Fruit fly (Drosophila melanogaster) whole organism, embryonic: ENCODE data around the gene Mkk4.

ENCODE experiments used
- Abd-B ChIP-seq: fragments of 200-800 bp; sonication (Bioruptor generic); optimal IDR thresholded peaks from 2 replicates; lab custom pipeline; 2018; ENCODE audit warnings: missing biosample characterization, mild to moderate bottlenecking, missing genetic modification characterization, moderate library complexity
- Atf6 ChIP-seq: fragments of 200-800 bp; sonication (Bioruptor generic); IDR thresholded peaks from 2 replicates; pipeline ENCODE4 v1.3.6; 2022; ENCODE audit warnings: missing biosample characterization, missing genetic modification characterization
- BtbVII ChIP-seq: fragments of 200-800 bp; sonication (Bioruptor generic); optimal IDR thresholded peaks from 3 replicates; lab custom pipeline; 2017; ENCODE audit warnings: missing biosample characterization, mild to moderate bottlenecking, missing genetic modification characterization
- C15 ChIP-seq: fragments of 200-800 bp; sonication (Bioruptor generic); IDR thresholded peaks from 3 replicates; pipeline ENCODE4 v1.3.6; 2022; ENCODE audit warnings: missing biosample characterization, missing genetic modification characterization
- CG12104 ChIP-seq: fragments of 200-800 bp; sonication (Bioruptor generic); optimal IDR thresholded peaks from 3 replicates; lab custom pipeline; 2016; ENCODE audit warnings: missing biosample characterization, missing genetic modification characterization
- CG14667 ChIP-seq: fragments of 200-800 bp; sonication (Bioruptor generic); IDR thresholded peaks from 2 replicates; pipeline ENCODE4 v1.3.6; 2022; ENCODE audit warnings: missing biosample characterization, missing genetic modification characterization
- CG1529 ChIP-seq: fragments of 200-800 bp; sonication (Bioruptor generic); optimal IDR thresholded peaks from 3 replicates; lab custom pipeline; 2018; ENCODE audit warnings: missing biosample characterization, missing genetic modification characterization
- CG17359 ChIP-seq: fragments of 200-800 bp; sonication (Bioruptor generic); optimal IDR thresholded peaks from 3 replicates; lab custom pipeline; 2018; ENCODE audit warnings: missing biosample characterization, mild to moderate bottlenecking, missing genetic modification characterization, moderate library complexity
- CG18619 ChIP-seq: fragments of 200-800 bp; sonication (Bioruptor generic); optimal IDR thresholded peaks from 3 replicates; lab custom pipeline; 2017; ENCODE audit warnings: missing biosample characterization, mild to moderate bottlenecking, missing genetic modification characterization
- CG2129 ChIP-seq: fragments of 200-800 bp; sonication (Bioruptor generic); IDR thresholded peaks from 2 replicates; pipeline ENCODE4 v1.3.6; 2022; ENCODE audit warnings: missing biosample characterization, missing genetic modification characterization; ENCODE audit not compliant: partially characterized antibody
- CG2202 ChIP-seq: fragments of 200-800 bp; sonication (Bioruptor generic); optimal IDR thresholded peaks from 2 replicates; lab custom pipeline; 2018; ENCODE audit warnings: missing biosample characterization, mild to moderate bottlenecking, missing genetic modification characterization
- CG30431 ChIP-seq: fragments of 200-800 bp; sonication (Bioruptor generic); optimal IDR thresholded peaks from 2 replicates; lab custom pipeline; 2017; ENCODE audit warnings: missing biosample characterization, missing genetic modification characterization
- CG3065 ChIP-seq: fragments of 200-800 bp; sonication (Bioruptor generic); optimal IDR thresholded peaks from 2 replicates; lab custom pipeline; 2016; ENCODE audit warnings: missing biosample characterization, missing genetic modification characterization
- CG34224 ChIP-seq: fragments of 200-800 bp; sonication (Bioruptor generic); IDR thresholded peaks from 3 replicates; pipeline ENCODE4 v1.3.6; 2022; ENCODE audit warnings: missing biosample characterization, missing genetic modification characterization; ENCODE audit not compliant: partially characterized antibody
- CG34376 ChIP-seq: fragments of 200-800 bp; sonication (Bioruptor generic); optimal IDR thresholded peaks from 2 replicates; lab custom pipeline; 2018; ENCODE audit warnings: missing biosample characterization, mild to moderate bottlenecking, missing genetic modification characterization
- CG5180 ChIP-seq: fragments of 200-800 bp; sonication (Bioruptor generic); optimal IDR thresholded peaks from 3 replicates; lab custom pipeline; 2017; ENCODE audit warnings: missing biosample characterization, missing genetic modification characterization, mild to moderate bottlenecking, moderate library complexity, missing genetic modification reagents
- CG7271 ChIP-seq: fragments of 200-800 bp; sonication (Bioruptor generic); optimal IDR thresholded peaks from 2 replicates; lab custom pipeline; 2018; ENCODE audit warnings: missing biosample characterization, mild to moderate bottlenecking, missing genetic modification characterization, moderate library complexity
- CG8924 ChIP-seq: fragments of 200-800 bp; optimal IDR thresholded peaks from 3 replicates; lab custom pipeline; 2019; ENCODE audit warnings: missing biosample characterization, mild to moderate bottlenecking, missing genetic modification characterization, moderate library complexity
- CG9215 ChIP-seq: fragments of 200-800 bp; sonication (Bioruptor generic); IDR thresholded peaks from 2 replicates; pipeline ENCODE4 v1.3.6; 2022; ENCODE audit warnings: missing biosample characterization, missing genetic modification characterization
- D ChIP-seq, 2 experiments: fragments of 200-800 bp in 1 of 2; fragments of >200 bp in 1 of 2; sonication (Bioruptor generic) in 1 of 2; optimal IDR thresholded peaks; 2 replicates in 1 of 2; 3 replicates in 1 of 2; lab custom pipeline; 2017; ENCODE audit warnings: mild to moderate bottlenecking in 1 of 2, missing biosample characterization in 1 of 2, missing genetic modification characterization in 1 of 2, missing genetic modification reagents in 1 of 2
- Dp ChIP-seq: fragments of 200-800 bp; sonication (Bioruptor generic); optimal IDR thresholded peaks from 2 replicates; lab custom pipeline; 2018; ENCODE audit warnings: missing biosample characterization, mild to moderate bottlenecking, missing genetic modification characterization, moderate library complexity
- ERR ChIP-seq: fragments of 200-800 bp; sonication (Bioruptor generic); optimal IDR thresholded peaks from 2 replicates; lab custom pipeline; 2016; ENCODE audit warnings: missing biosample characterization, missing genetic modification characterization
- Eip74EF ChIP-seq, 2 experiments: fragments of 200-800 bp in 1 of 2; fragments of >200 bp in 1 of 2; sonication (Bioruptor generic) in 1 of 2; optimal IDR thresholded peaks; 2 replicates each; lab custom pipeline; 2017 to 2019; ENCODE audit warnings: missing biosample characterization in 2 of 2, missing genetic modification characterization in 2 of 2, mild to moderate bottlenecking in 1 of 2, moderate library complexity in 1 of 2
- Fer3 ChIP-seq: fragments of 200-800 bp; sonication (Bioruptor generic); optimal IDR thresholded peaks from 2 replicates; lab custom pipeline; 2018; ENCODE audit warnings: missing biosample characterization, mild to moderate bottlenecking, missing genetic modification characterization, moderate library complexity
- H2.0 ChIP-seq: fragments of 200-800 bp; sonication (Bioruptor generic); IDR thresholded peaks from 2 replicates; pipeline ENCODE4 v1.3.6; 2022; ENCODE audit warnings: missing biosample characterization, missing genetic modification characterization
- HLHmδ ChIP-seq: fragments of 200-800 bp; sonication (Bioruptor generic); optimal IDR thresholded peaks from 2 replicates; lab custom pipeline; 2018; ENCODE audit warnings: missing biosample characterization, mild to moderate bottlenecking, missing genetic modification characterization, moderate library complexity
- HmgZ ChIP-seq: fragments of 200-800 bp; sonication (Bioruptor generic); optimal IDR thresholded peaks from 2 replicates; lab custom pipeline; 2018; ENCODE audit warnings: missing biosample characterization, mild to moderate bottlenecking, missing genetic modification characterization
- Hr39 ChIP-seq: fragments of >200 bp; optimal IDR thresholded peaks from 2 replicates; lab custom pipeline; 2017
- Hr51 ChIP-seq, 2 experiments: fragments of 200-800 bp; sonication (Bioruptor generic); optimal IDR thresholded peaks; 2 replicates in 1 of 2; 3 replicates in 1 of 2; lab custom pipeline; 2016 to 2018; ENCODE audit warnings: missing biosample characterization in 2 of 2, missing genetic modification characterization in 2 of 2, mild to moderate bottlenecking in 1 of 2, moderate library complexity in 1 of 2
- Meics ChIP-seq: fragments of 200-800 bp; sonication (Bioruptor generic); optimal IDR thresholded peaks from 2 replicates; lab custom pipeline; 2017; ENCODE audit warnings: missing biosample characterization, mild to moderate bottlenecking, missing genetic modification characterization
- NC2α ChIP-seq: fragments of 200-800 bp; sonication (Bioruptor generic); optimal IDR thresholded peaks from 2 replicates; lab custom pipeline; 2016; ENCODE audit warnings: missing biosample characterization, missing genetic modification characterization
- Oaz ChIP-seq: fragments of 200-800 bp; sonication (Bioruptor generic); IDR thresholded peaks from 2 replicates; pipeline ENCODE4 v1.3.6; 2022; ENCODE audit warnings: missing biosample characterization, missing genetic modification characterization
- chm ChIP-seq: fragments of 200-800 bp; sonication (Bioruptor generic); IDR thresholded peaks from 2 replicates; pipeline ENCODE4 v1.3.6; 2022; ENCODE audit warnings: missing biosample characterization, missing genetic modification characterization
- crc ChIP-seq: fragments of 200-800 bp; sonication (Bioruptor generic); optimal IDR thresholded peaks from 2 replicates; lab custom pipeline; 2016; ENCODE audit warnings: missing biosample characterization, missing genetic modification characterization
- gfzf ChIP-seq: fragments of 200-800 bp; sonication (Bioruptor generic); optimal IDR thresholded peaks from 2 replicates; lab custom pipeline; 2016; ENCODE audit warnings: missing biosample characterization, mild to moderate bottlenecking, missing genetic modification characterization, moderate library complexity
- hkb ChIP-seq, 2 experiments: fragments of 200-800 bp in 1 of 2; fragments of >200 bp in 1 of 2; sonication (Bioruptor generic) in 1 of 2; IDR thresholded peaks in 1 of 2; optimal IDR thresholded peaks in 1 of 2; 2 replicates each; pipeline versions ENCODE4 v1.3.6 to Lab custom; 2017 to 2022; ENCODE audit warnings: missing biosample characterization in 1 of 2, missing genetic modification characterization in 1 of 2
- ind ChIP-seq: fragments of 200-800 bp; sonication (Bioruptor generic); optimal IDR thresholded peaks from 3 replicates; lab custom pipeline; 2016; ENCODE audit warnings: missing biosample characterization, missing genetic modification characterization
- klu ChIP-seq: fragments of 200-800 bp; sonication (Bioruptor generic); IDR thresholded peaks from 2 replicates; pipeline ENCODE4 v1.3.6; 2022; ENCODE audit warnings: missing biosample characterization, missing genetic modification characterization
- pum ChIP-seq: fragments of 200-800 bp; sonication (Bioruptor generic); optimal IDR thresholded peaks from 2 replicates; lab custom pipeline; 2016; ENCODE audit warnings: missing biosample characterization, missing genetic modification characterization
- sima ChIP-seq: fragments of 200-800 bp; sonication (Bioruptor generic); optimal IDR thresholded peaks from 2 replicates; lab custom pipeline; 2016; ENCODE audit warnings: missing biosample characterization, missing genetic modification characterization
- sr ChIP-seq: fragments of 200-800 bp; sonication (Bioruptor generic); IDR thresholded peaks from 3 replicates; pipeline ENCODE4 v1.3.6; 2022; ENCODE audit warnings: missing biosample characterization, missing genetic modification characterization
- sug ChIP-seq: fragments of 200-800 bp; optimal IDR thresholded peaks from 2 replicates; lab custom pipeline; 2019; ENCODE audit warnings: missing biosample characterization, mild to moderate bottlenecking, missing genetic modification characterization, moderate library complexity
- tgo ChIP-seq: fragments of 200-800 bp; sonication (Bioruptor generic); IDR thresholded peaks from 3 replicates; pipeline ENCODE4 v1.3.6; 2022; ENCODE audit warnings: missing biosample characterization, missing genetic modification characterization
- tin ChIP-seq: fragments of 200-800 bp; sonication (Bioruptor generic); optimal IDR thresholded peaks from 3 replicates; lab custom pipeline; 2016; ENCODE audit warnings: missing biosample characterization, missing genetic modification characterization
- tll ChIP-seq, 2 experiments: fragments of 200-800 bp in 1 of 2; fragments of >200 bp in 1 of 2; sonication (Bioruptor generic) in 1 of 2; optimal IDR thresholded peaks; 2 replicates each; lab custom pipeline; 2017 to 2019; ENCODE audit warnings: missing biosample characterization in 2 of 2, missing genetic modification characterization in 2 of 2, mild to moderate bottlenecking in 1 of 2, moderate library complexity in 1 of 2
- tna ChIP-seq: fragments of 200-800 bp; sonication (Bioruptor generic); IDR thresholded peaks from 2 replicates; pipeline ENCODE4 v1.3.6; 2022; ENCODE audit warnings: missing biosample characterization, missing genetic modification characterization; ENCODE audit not compliant: partially characterized antibody
- toy ChIP-seq: fragments of 200-800 bp; sonication (Bioruptor generic); IDR thresholded peaks from 2 replicates; pipeline ENCODE4 v1.3.6; 2022; ENCODE audit warnings: missing biosample characterization, missing genetic modification characterization
- vfl ChIP-seq: fragments of 200-800 bp; sonication (Bioruptor generic); optimal IDR thresholded peaks from 2 replicates; lab custom pipeline; 2016; ENCODE audit warnings: missing biosample characterization, missing genetic modification characterization
- wek ChIP-seq: fragments of 200-800 bp; sonication (Bioruptor generic); optimal IDR thresholded peaks from 3 replicates; lab custom pipeline; 2018; ENCODE audit warnings: missing biosample characterization, mild to moderate bottlenecking, missing genetic modification characterization, moderate library complexity

The Mkk4 gene

DNA sequence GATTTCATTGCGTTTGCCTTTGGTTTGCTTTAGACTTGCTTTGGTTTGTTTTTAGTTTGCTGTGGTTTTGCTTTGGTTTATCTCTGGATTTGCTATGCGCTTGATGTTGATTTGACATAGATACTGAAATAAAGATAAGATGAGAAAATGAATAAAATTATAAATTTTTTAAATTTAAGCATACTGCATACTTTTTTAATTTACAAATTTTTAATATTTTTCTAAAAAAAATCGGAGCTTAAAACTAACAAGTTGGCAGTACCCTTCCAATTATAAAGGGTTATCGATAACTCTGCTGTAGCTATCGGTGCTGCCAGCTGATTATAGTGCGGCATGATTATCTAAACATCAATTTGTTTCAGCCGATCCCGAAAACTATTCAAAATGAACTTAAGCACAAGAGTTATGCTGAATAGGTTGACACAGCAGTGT, 23.2 kb upstream of the Mkk4 start, which contains the start of gene mRpL19 (continued):
- TF ChIP-seq CG5180 (GFP tag; lab: Kevin White, UChicago), result no peak
- TF ChIP-seq CG17359, result peak; percentile 40
- no peak for TF ChIP-seq BtbVII (GFP tag; lab: Kevin White, UChicago)
- peak; percentile 71 for TF ChIP-seq CG8924 (tag; lab: Kevin White, UChicago)
- no peak for TF ChIP-seq Atf6 (GFP tag; lab: Robert Waterston, UW)
- TF ChIP-seq sr (GFP tag; lab: Robert Waterston, UW), result no peak
- TF ChIP-seq Eip74EF (GFP tag; optimal IDR thresholded peaks at IDR 0.05; lab: Kevin White, UChicago), result peak in 1 of 2 experiments; percentile 25
- TF ChIP-seq pum (GFP tag; lab: Kevin White, UChicago), result no peak
- TF ChIP-seq tna (GFP tag; lab: Robert Waterston, UW), result 0 out of 2 replicates have a peak, but pooled peaks have one; percentile 23
- TF ChIP-seq HLHmδ (GFP tag; lab: Kevin White, UChicago), result no peak
- TF ChIP-seq CG3065, result no peak
- no peak for TF ChIP-seq CG1529 (GFP tag; lab: Kevin White, UChicago)
- no peak for TF ChIP-seq hkb (optimal IDR thresholded peaks at IDR 0.05; lab: Kevin White, UChicago)
- TF ChIP-seq hkb (GFP tag; IDR thresholded peaks at IDR 0.05; lab: Robert Waterston, UW), result peak; percentile 38; the same call in 1 of the 2 replicates
- TF ChIP-seq ind (GFP tag; lab: Kevin White, UChicago), result no peak
- no peak for TF ChIP-seq chm (GFP tag; lab: Robert Waterston, UW)
- TF ChIP-seq toy (GFP tag; lab: Robert Waterston, UW), result no peak
- no peak for TF ChIP-seq tin (GFP tag; lab: Kevin White, UChicago)
- TF ChIP-seq gfzf (GFP tag; lab: Kevin White, UChicago), result peak; percentile 14
- TF ChIP-seq Oaz (GFP tag; lab: Robert Waterston, UW), result no peak
- peak; percentile 11 for TF ChIP-seq CG2202 (tag; lab: Kevin White, UChicago)
- TF ChIP-seq vfl (GFP tag; lab: Kevin White, UChicago), result no peak
- TF ChIP-seq D (optimal IDR thresholded peaks at IDR 0.05; lab: Kevin White, UChicago), result no peak
- no peak for TF ChIP-seq D (GFP tag; optimal IDR thresholded peaks at IDR 0.05; lab: Kevin White, UChicago)
- no peak for TF ChIP-seq Abd-B (GFP tag; lab: Kevin White, UChicago)
- no peak for TF ChIP-seq Hr39
- TF ChIP-seq CG9215, result no peak
- TF ChIP-seq CG18619 (GFP tag; lab: Kevin White, UChicago), result no peak
- TF ChIP-seq wek (GFP tag; lab: Kevin White, UChicago), result no peak
- TF ChIP-seq CG30431 (GFP tag; lab: Kevin White, UChicago), result no peak
- TF ChIP-seq CG14667, result no peak
- TF ChIP-seq NC2α (GFP tag; lab: Kevin White, UChicago), result no peak
- TF ChIP-seq Hr51 (GFP tag; optimal IDR thresholded peaks at IDR 0.05; lab: Kevin White, UChicago), result peak in 1 of 2 experiments; percentile 48
- TF ChIP-seq sima (GFP tag; lab: Kevin White, UChicago), result no peak
- no peak for TF ChIP-seq ERR
- no peak for TF ChIP-seq klu (GFP tag; lab: Robert Waterston, UW)
- TF ChIP-seq Meics (GFP tag; lab: Kevin White, UChicago), result peak; percentile 39
- no peak for TF ChIP-seq C15
- TF ChIP-seq Dp (GFP tag; lab: Kevin White, UChicago), result peak; percentile 31
- TF ChIP-seq CG2129 (GFP tag; lab: Robert Waterston, UW), result peak; percentile 26
- TF ChIP-seq CG34224 (GFP tag; lab: Robert Waterston, UW), result peak; percentile 53; the same call in 2 of the 3 replicates
- TF ChIP-seq CG12104 (GFP tag; lab: Kevin White, UChicago), result peak; percentile 21
- TF ChIP-seq CG7271 (tag; lab: Kevin White, UChicago), result peak; percentile 45
- TF ChIP-seq sug (tag; lab: Kevin White, UChicago), result peak; percentile 61
- no peak for TF ChIP-seq crc (GFP tag; lab: Kevin White, UChicago)
- no peak for TF ChIP-seq H2.0 (GFP tag; lab: Robert Waterston, UW)
- TF ChIP-seq CG34376, result peak; percentile 21
- peak; percentile 17 for TF ChIP-seq HmgZ (tag; lab: Kevin White, UChicago)
- peak; percentile 52 for TF ChIP-seq Fer3 (tag; lab: Kevin White, UChicago)
- no peak for TF ChIP-seq tll (GFP tag; optimal IDR thresholded peaks at IDR 0.05; lab: Kevin White, UChicago)
- no peak for TF ChIP-seq tgo (GFP tag; lab: Robert Waterston, UW)
